Worm (Caenorhabditis elegans) whole organism, young adult: Measurements from ENCODE around the gene gtf-2H3.

ENCODE experiments used
- B0019.2 ChIP-seq: fragments of 200-800 bp; sonication (Bioruptor generic); conservative IDR thresholded peaks from 2 replicates; pipeline ENCODE4 v1.3.6; 2022; ENCODE audit warnings: missing genetic modification reagents, missing genetic modification characterization, missing compliant biosample characterization
- B0035.1 ChIP-seq: sonication (generic microtip); optimal IDR thresholded peaks from 2 replicates; lab custom pipeline; 2016; ENCODE audit warnings: missing genetic modification characterization, mild to moderate bottlenecking, missing compliant biosample characterization, missing genotype, missing genetic modification reagents
- B0336.3 ChIP-seq: fragments of 200-800 bp; sonication (Bioruptor generic); IDR thresholded peaks from 2 replicates; pipeline ENCODE4 v1.3.6; 2022; ENCODE audit warnings: missing genetic modification characterization, missing compliant biosample characterization
- C17E4.6 ChIP-seq: fragments of 200-800 bp; sonication (Bioruptor generic); IDR thresholded peaks from 2 replicates; pipeline ENCODE4 v1.3.6; 2022; ENCODE audit warnings: missing genetic modification reagents, missing genetic modification characterization, missing compliant biosample characterization
- F22D6.2 ChIP-seq: sonication (generic microtip); optimal IDR thresholded peaks from 2 replicates; lab custom pipeline; 2016; ENCODE audit warnings: mild to moderate bottlenecking, missing genetic modification characterization, missing compliant biosample characterization
- F33H1.4 ChIP-seq: fragments of 200-800 bp; sonication (Bioruptor generic); IDR thresholded peaks from 2 replicates; pipeline ENCODE4 v1.3.6; 2022; ENCODE audit warnings: missing genetic modification reagents, missing genetic modification characterization, missing compliant biosample characterization
- F57C9.4 ChIP-seq: sonication (generic microtip); optimal IDR thresholded peaks from 2 replicates; lab custom pipeline; 2017; ENCODE audit warnings: mild to moderate bottlenecking, missing genetic modification characterization, missing compliant biosample characterization
- T26A5.8 ChIP-seq: sonication (generic microtip); optimal IDR thresholded peaks from 2 replicates; lab custom pipeline; 2016; ENCODE audit warnings: missing genetic modification characterization, missing compliant biosample characterization
- Y53G8AR.9 ChIP-seq: fragments of 200-800 bp; sonication (Bioruptor generic); conservative IDR thresholded peaks from 2 replicates; pipeline ENCODE4 v1.3.6; 2022; ENCODE audit warnings: missing genetic modification reagents, missing genetic modification characterization, missing compliant biosample characterization
- akir-1 ChIP-seq: fragments of 200-800 bp; sonication (Bioruptor generic); optimal IDR thresholded peaks from 2 replicates; lab custom pipeline; 2018; ENCODE audit warnings: mild to moderate bottlenecking, missing genetic modification characterization, moderate library complexity, missing compliant biosample characterization
- athp-1 ChIP-seq: sonication (generic microtip); optimal IDR thresholded peaks from 2 replicates; lab custom pipeline; 2017; ENCODE audit warnings: mild to moderate bottlenecking, missing genetic modification characterization, missing compliant biosample characterization
- attf-3 ChIP-seq: fragments of 200-800 bp; sonication (Bioruptor generic); conservative IDR thresholded peaks from 2 replicates; pipeline ENCODE4 v1.3.6; 2022; ENCODE audit warnings: missing genetic modification reagents, missing genetic modification characterization, missing compliant biosample characterization
- attf-5 ChIP-seq: fragments of 200-800 bp; sonication (Bioruptor generic); optimal IDR thresholded peaks from 2 replicates; lab custom pipeline; 2018; ENCODE audit warnings: mild to moderate bottlenecking, missing genetic modification characterization, missing compliant biosample characterization
- ccch-3 ChIP-seq: fragments of 200-800 bp; sonication (Bioruptor generic); optimal IDR thresholded peaks from 2 replicates; lab custom pipeline; 2018; ENCODE audit warnings: mild to moderate bottlenecking, missing genetic modification characterization, missing compliant biosample characterization
- cebp-1 ChIP-seq, 2 experiments: fragments of 200-800 bp in 1 of 2; sonication (Bioruptor generic) in 1 of 2; sonication (generic microtip) in 1 of 2; IDR thresholded peaks in 1 of 2; optimal IDR thresholded peaks in 1 of 2; 2 replicates each; pipeline versions ENCODE4 v1.3.6 to Lab custom; 2017 to 2022; ENCODE audit warnings: missing compliant biosample characterization in 2 of 2, missing genetic modification characterization in 2 of 2, mild to moderate bottlenecking in 1 of 2, missing genetic modification reagents in 1 of 2, moderate library complexity in 1 of 2
- cebp-2 ChIP-seq: fragments of 200-800 bp; sonication (Bioruptor generic); IDR thresholded peaks from 2 replicates; pipeline ENCODE4 v1.3.6; 2022; ENCODE audit warnings: missing genetic modification characterization, missing compliant biosample characterization
- ceh-27 ChIP-seq: fragments of 200-800 bp; sonication (Bioruptor generic); optimal IDR thresholded peaks from 2 replicates; lab custom pipeline; 2018; ENCODE audit warnings: mild to moderate bottlenecking, missing genetic modification characterization, moderate library complexity, missing compliant biosample characterization
- ceh-58 ChIP-seq: fragments of 200-800 bp; sonication (Bioruptor generic); IDR thresholded peaks from 2 replicates; pipeline ENCODE4 v1.3.6; 2022; ENCODE audit warnings: missing genetic modification characterization, missing compliant biosample characterization
- die-1 ChIP-seq: sonication (generic microtip); optimal IDR thresholded peaks from 2 replicates; lab custom pipeline; 2016; ENCODE audit warnings: missing genotype, mild to moderate bottlenecking, missing genetic modification characterization, missing compliant biosample characterization
- dox-1 ChIP-seq: fragments of 200-800 bp; sonication (Bioruptor generic); IDR thresholded peaks from 2 replicates; pipeline ENCODE4 v1.3.6; 2022; ENCODE audit warnings: missing genetic modification reagents, missing genetic modification characterization, missing compliant biosample characterization
- efl-1 ChIP-seq: fragments of 150-350 bp; optimal IDR thresholded peaks from 2 replicates; lab custom pipeline; 2014; ENCODE audit warnings: missing biosample characterization, missing genetic modification reagents, missing genetic modification characterization
- egl-44 ChIP-seq: fragments of 200-800 bp; sonication (Bioruptor generic); IDR thresholded peaks from 2 replicates; pipeline ENCODE4 v1.3.6; 2022; ENCODE audit warnings: missing genetic modification reagents, missing genetic modification characterization, missing compliant biosample characterization
- egrh-3 ChIP-seq: fragments of 200-800 bp; sonication (Bioruptor generic); IDR thresholded peaks from 2 replicates; pipeline ENCODE4 v1.3.6; 2022; ENCODE audit warnings: missing genetic modification reagents, missing genetic modification characterization, missing compliant biosample characterization
- him-1 ChIP-seq: sonication (generic microtip); optimal IDR thresholded peaks from 2 replicates; lab custom pipeline; 2016; ENCODE audit warnings: missing genotype, missing genetic modification reagents, missing genetic modification characterization, missing compliant biosample characterization
- hmg-1.2 ChIP-seq: fragments of 200-800 bp; sonication (Bioruptor generic); IDR thresholded peaks from 2 replicates; pipeline ENCODE4 v1.3.6; 2022; ENCODE audit warnings: missing genetic modification reagents, missing genetic modification characterization, missing compliant biosample characterization
- lsl-1 ChIP-seq: fragments of 200-800 bp; sonication (Bioruptor generic); optimal IDR thresholded peaks from 2 replicates; lab custom pipeline; 2018; ENCODE audit warnings: mild to moderate bottlenecking, missing genetic modification characterization, moderate library complexity, missing compliant biosample characterization
- madf-8 ChIP-seq: fragments of 200-800 bp; sonication (Bioruptor generic); conservative IDR thresholded peaks from 2 replicates; pipeline ENCODE4 v1.3.6; 2022; ENCODE audit warnings: missing genetic modification reagents, missing genetic modification characterization, missing compliant biosample characterization
- mxl-1 ChIP-seq: sonication (generic microtip); optimal IDR thresholded peaks from 2 replicates; lab custom pipeline; 2016; ENCODE audit warnings: missing genetic modification characterization, missing compliant biosample characterization
- nfya-2 ChIP-seq: fragments of 200-800 bp; sonication (Bioruptor generic); IDR thresholded peaks from 2 replicates; pipeline ENCODE4 v1.3.6; 2022; ENCODE audit warnings: missing genetic modification reagents, missing genetic modification characterization, missing compliant biosample characterization
- nhr-27 ChIP-seq: fragments of 200-800 bp; sonication (Bioruptor generic); optimal IDR thresholded peaks from 2 replicates; lab custom pipeline; 2018; ENCODE audit warnings: mild to moderate bottlenecking, missing genetic modification characterization, moderate library complexity, missing compliant biosample characterization
- nhr-80 ChIP-seq: sonication (generic microtip); optimal IDR thresholded peaks from 2 replicates; lab custom pipeline; 2016; ENCODE audit warnings: missing genetic modification characterization, missing compliant biosample characterization
- rpc-1 ChIP-seq, 2 experiments: fragments of 150-350 bp in 1 of 2; sonication (generic microtip) in 1 of 2; optimal IDR thresholded peaks; 2 replicates each; lab custom pipeline; 2014 to 2018; ENCODE audit warnings: missing biosample characterization in 1 of 2, missing genetic modification characterization in 1 of 2, missing genetic modification reagents in 1 of 2, missing genotype in 1 of 2
- somi-1 ChIP-seq: fragments of 200-800 bp; sonication (Bioruptor generic); optimal IDR thresholded peaks from 2 replicates; lab custom pipeline; 2018; ENCODE audit warnings: mild to moderate bottlenecking, missing genetic modification characterization, missing compliant biosample characterization
- sptf-2 ChIP-seq: fragments of 200-800 bp; sonication (Bioruptor generic); optimal IDR thresholded peaks from 2 replicates; lab custom pipeline; 2018; ENCODE audit warnings: mild to moderate bottlenecking, missing genetic modification characterization, missing compliant biosample characterization
- tbp1 ChIP-seq: fragments of 200-800 bp; sonication (Bioruptor generic); optimal IDR thresholded peaks from 2 replicates; lab custom pipeline; 2018; ENCODE audit warnings: mild to moderate bottlenecking, missing genetic modification characterization, missing compliant biosample characterization
- tbx-9 ChIP-seq: sonication (generic microtip); optimal IDR thresholded peaks from 2 replicates; lab custom pipeline; 2016; ENCODE audit warnings: borderline replicate concordance, missing genetic modification characterization, inconsistent platforms, missing compliant biosample characterization
- tlf-1 ChIP-seq: fragments of 200-800 bp; sonication (Bioruptor generic); optimal IDR thresholded peaks from 2 replicates; lab custom pipeline; 2018; ENCODE audit warnings: mild to moderate bottlenecking, missing genetic modification characterization, missing compliant biosample characterization
- unc-62 ChIP-seq: fragments of 150-350 bp; optimal IDR thresholded peaks from 2 replicates; lab custom pipeline; 2014; ENCODE audit warnings: missing biosample characterization, missing genetic modification reagents, missing genetic modification characterization
- xnd-1 ChIP-seq: sonication (generic microtip); optimal IDR thresholded peaks from 2 replicates; lab custom pipeline; 2016; ENCODE audit warnings: missing genotype, missing genetic modification reagents, missing genetic modification characterization, missing compliant biosample characterization
- ztf-22 ChIP-seq: fragments of 200-800 bp; sonication (Bioruptor generic); optimal IDR thresholded peaks from 2 replicates; lab custom pipeline; 2018; ENCODE audit warnings: mild to moderate bottlenecking, missing genetic modification characterization, moderate library complexity, missing compliant biosample characterization
- ztf-26 ChIP-seq: sonication (generic microtip); optimal IDR thresholded peaks from 2 replicates; lab custom pipeline; 2017; ENCODE audit warnings: missing genetic modification characterization, missing compliant biosample characterization

Gene gtf-2H3

DNA sequence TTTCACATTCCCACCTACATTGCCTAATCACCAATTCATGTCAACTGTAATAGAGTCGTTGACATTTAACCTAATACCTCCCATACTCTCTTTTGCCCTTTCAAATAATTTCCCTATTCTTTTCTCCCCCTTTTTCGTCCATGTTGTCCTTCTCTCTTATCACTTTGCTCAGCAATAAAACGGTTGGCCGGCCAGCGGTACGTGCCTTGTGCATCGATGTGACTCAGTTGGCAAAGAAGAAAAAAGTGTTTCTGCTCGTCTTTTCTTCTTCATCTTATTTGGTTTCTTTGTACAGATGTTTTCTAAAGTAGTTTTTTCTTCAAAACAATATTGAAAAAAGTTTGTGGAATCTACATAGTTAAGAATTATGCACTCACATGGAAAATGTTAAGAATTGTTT, 14.6 kb upstream of the gtf-2H3 start:
- TF ChIP-seq nhr-80 (tag; lab: Kevin White, UChicago) (peak; percentile 59), cebp-2 (GFP tag; lab: Robert Waterston, UW) (no peak), ceh-27 (GFP tag; lab: Kevin White, UChicago) (no peak)

DNA sequence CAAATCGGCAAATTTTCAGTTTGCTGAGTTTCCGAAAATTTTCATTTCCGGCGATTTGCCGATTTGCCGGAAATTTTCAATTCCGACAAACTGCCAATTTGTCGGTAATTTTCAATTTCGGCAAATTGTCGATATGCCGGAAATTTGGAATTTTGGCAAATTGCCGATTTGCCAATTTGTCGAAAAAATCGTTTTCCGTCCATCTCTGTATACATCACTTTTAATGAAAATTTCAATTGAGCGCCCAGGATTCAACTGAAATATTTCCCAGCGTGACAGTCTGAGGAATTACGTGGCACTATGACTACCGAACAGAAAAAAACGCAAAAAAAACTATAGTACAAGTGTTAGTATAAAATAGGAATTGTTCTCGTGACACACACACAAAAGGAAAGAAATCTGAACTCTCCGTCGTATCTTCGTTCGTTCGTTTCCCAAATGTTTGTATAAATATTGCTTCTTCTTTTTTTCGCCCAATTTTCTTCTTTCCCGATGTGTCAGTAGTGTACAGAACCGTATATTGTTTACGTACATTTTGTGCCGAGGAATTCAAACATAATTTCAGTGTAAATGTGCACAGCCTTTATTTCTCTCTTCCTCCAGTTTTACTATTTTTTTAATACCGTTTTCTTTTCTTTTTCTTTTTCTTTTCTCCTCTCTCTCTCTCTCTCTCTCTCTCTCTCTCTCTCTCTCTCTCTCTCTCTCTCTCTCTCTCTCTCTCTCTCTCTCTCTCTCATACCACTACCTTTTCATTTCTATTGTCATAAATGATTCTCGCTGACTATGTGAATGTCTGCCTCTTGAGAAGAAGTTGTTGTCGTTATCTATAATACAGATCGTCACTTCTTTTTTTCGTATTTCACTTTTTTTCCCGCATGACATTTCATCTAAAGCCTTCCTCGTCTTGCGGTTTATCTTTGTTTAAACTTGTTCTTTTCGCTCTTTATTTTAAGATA, 12.8 kb upstream of the gtf-2H3 start:
- TF ChIP-seq unc-62 (GFP tag; lab: Kevin White, UChicago) (no peak), him-1 (tag; lab: Kevin White, UChicago) (peak; percentile 68), lsl-1 (GFP tag; lab: Kevin White, UChicago) (no peak), attf-5 (GFP tag; lab: Kevin White, UChicago) (peak; percentile 5), efl-1 (GFP tag; lab: Kevin White, UChicago) (no peak), Y53G8AR.9 (GFP tag; lab: Robert Waterston, UW) (0 out of 2 replicates have a peak, but pooled peaks have one; percentile 18), nhr-80 (tag; lab: Kevin White, UChicago) (peak; percentile 6), xnd-1 (tag; lab: Kevin White, UChicago) (no peak), die-1 (tag; lab: Kevin White, UChicago) (no peak), akir-1 (no peak), mxl-1 (no peak), cebp-1 (GFP tag; IDR thresholded peaks at IDR 0.05; lab: Robert Waterston, UW) (no peak), cebp-1 (tag; optimal IDR thresholded peaks at IDR 0.05; lab: Kevin White, UChicago) (peak; percentile 41), egrh-3 (GFP tag; lab: Robert Waterston, UW) (peak; percentile 36; the same call in 1 of the 2 replicates), nfya-2 (GFP tag; lab: Robert Waterston, UW) (no peak), F57C9.4 (tag; lab: Kevin White, UChicago) (no peak), F33H1.4 (no peak), ztf-26 (tag; lab: Kevin White, UChicago) (peak; percentile 27), ccch-3 (GFP tag; lab: Kevin White, UChicago) (no peak), somi-1 (GFP tag; lab: Kevin White, UChicago) (peak; percentile 20), C17E4.6 (GFP tag; lab: Robert Waterston, UW) (no peak), rpc-1 (optimal IDR thresholded peaks at IDR 0.05; lab: Kevin White, UChicago) (no peak), rpc-1 (tag; optimal IDR thresholded peaks at IDR 0.05; lab: Kevin White, UChicago) (no peak), dox-1 (GFP tag; lab: Robert Waterston, UW) (peak; percentile 27; the same call in 1 of the 2 replicates), ztf-22 (no peak), ceh-58 (GFP tag; lab: Robert Waterston, UW) (no peak), sptf-2 (no peak), tlf-1 (GFP tag; lab: Kevin White, UChicago) (no peak), egl-44 (0 out of 2 replicates have a peak, but pooled peaks have one; percentile 27), madf-8 (no peak), tbx-9 (tag; lab: Kevin White, UChicago) (no peak), B0035.1 (tag; lab: Kevin White, UChicago) (no peak), F22D6.2 (no peak), T26A5.8 (no peak), hmg-1.2 (GFP tag; lab: Robert Waterston, UW) (peak; percentile 47; the same call in 1 of the 2 replicates), nhr-27 (tag; lab: Kevin White, UChicago) (no peak), B0336.3 (GFP tag; lab: Robert Waterston, UW) (peak; percentile 25; the same call in 1 of the 2 replicates), athp-1 (tag; lab: Kevin White, UChicago) (no peak), attf-3 (GFP tag; lab: Robert Waterston, UW) (no peak), tbp1 (GFP tag; lab: Kevin White, UChicago) (no peak), B0019.2 (GFP tag; lab: Robert Waterston, UW) (no peak)
